Fruit fly (Drosophila melanogaster): ENCODE results near the gene tal-2A.

The tal-2A gene

dm6 chr3R:13793979-13794665 is 18.8 kb upstream of the tal-2A start (continued):
- TF ChIP-seq NfI (GFP tag; optimal IDR thresholded peaks at IDR 0.05), result peak; percentile 31
- TF ChIP-seq CG5180 (GFP tag; optimal IDR thresholded peaks at IDR 0.05), result peak; percentile 92
- TF ChIP-seq lilli (GFP tag; optimal IDR thresholded peaks at IDR 0.05), result peak; percentile 29
- TF ChIP-seq toy (GFP tag; IDR thresholded peaks at IDR 0.05), result no peak
- peak; percentile 81 for TF ChIP-seq az2 (GFP tag; optimal IDR thresholded peaks at IDR 0.05)
- TF ChIP-seq Adf1 (GFP tag; IDR thresholded peaks at IDR 0.05), result no peak
- peak; percentile 43 for TF ChIP-seq CG18619 (GFP tag; optimal IDR thresholded peaks at IDR 0.05)
- no peak for TF ChIP-seq Dll (GFP tag; IDR thresholded peaks at IDR 0.05; ENCODE audit: partially characterized antibody)
- TF ChIP-seq Dfd (GFP tag; optimal IDR thresholded peaks at IDR 0.05), result no peak
- TF ChIP-seq Poxn (GFP tag; IDR thresholded peaks at IDR 0.05), result no peak
- no peak for TF ChIP-seq CG7928 (GFP tag; optimal IDR thresholded peaks at IDR 0.05)
- TF ChIP-seq Drgx (GFP tag; IDR thresholded peaks at IDR 0.05), result 0 out of 2 replicates have a peak, but pooled peaks have one; percentile 5
- peak; percentile 77 for TF ChIP-seq CG6689 (GFP tag; IDR thresholded peaks at IDR 0.05)
- no peak for TF ChIP-seq pfk (GFP tag; optimal IDR thresholded peaks at IDR 0.05)
- no peak for TF ChIP-seq tx (GFP tag; optimal IDR thresholded peaks at IDR 0.05)
- peak; percentile 46 for TF ChIP-seq nau (GFP tag; optimal IDR thresholded peaks at IDR 0.05)
- TF ChIP-seq Ssrp (tag; optimal IDR thresholded peaks at IDR 0.05), result peak; percentile 79
- peak; percentile 25 for TF ChIP-seq HHEX (GFP tag; optimal IDR thresholded peaks at IDR 0.05)
- no peak for TF ChIP-seq CG7745 (tag; optimal IDR thresholded peaks at IDR 0.05)
- no peak for TF ChIP-seq pan (optimal IDR thresholded peaks at IDR 0.05)
- peak in 1 of 2 experiments; percentile 50 for TF ChIP-seq pan (GFP tag; optimal IDR thresholded peaks at IDR 0.05 in 1 of 2, IDR thresholded peaks at IDR 0.05 in 1 of 2)
- TF ChIP-seq CG43689 (GFP tag; IDR thresholded peaks at IDR 0.05), result no peak
- TF ChIP-seq CG12942 (GFP tag; optimal IDR thresholded peaks at IDR 0.05), result peak; percentile 40
- peak; percentile 28 for TF ChIP-seq Hmr (GFP tag; optimal IDR thresholded peaks at IDR 0.05)
- TF ChIP-seq HLH3B (GFP tag; IDR thresholded peaks at IDR 0.05), result peak; percentile 64
- TF ChIP-seq Rfx (GFP tag; IDR thresholded peaks at IDR 0.05), result no peak
- TF ChIP-seq CG12391 (tag; optimal IDR thresholded peaks at IDR 0.05), result peak; percentile 79
- TF ChIP-seq Spps (tag; optimal IDR thresholded peaks at IDR 0.05), result peak; percentile 74
- TF ChIP-seq Meics (GFP tag; optimal IDR thresholded peaks at IDR 0.05), result peak; percentile 25
- peak; percentile 32 for TF ChIP-seq org-1 (GFP tag; optimal IDR thresholded peaks at IDR 0.05)
- TF ChIP-seq CG4360 (GFP tag; IDR thresholded peaks at IDR 0.05), result 0 out of 2 replicates have a peak, but pooled peaks have one; percentile 34
- no peak for TF ChIP-seq CG8089 (GFP tag; optimal IDR thresholded peaks at IDR 0.05)
- no peak for TF ChIP-seq CG6272 (GFP tag; IDR thresholded peaks at IDR 0.05)
- peak; percentile 66 for TF ChIP-seq trem (tag; optimal IDR thresholded peaks at IDR 0.05)
- TF ChIP-seq cas (GFP tag; IDR thresholded peaks at IDR 0.05), result no peak
- TF ChIP-seq jigr1 (GFP tag; IDR thresholded peaks at IDR 0.05), result no peak
- TF ChIP-seq fd96Cb (tag; optimal IDR thresholded peaks at IDR 0.05), result peak; percentile 77
- no peak for TF ChIP-seq zf30C (GFP tag; optimal IDR thresholded peaks at IDR 0.05)
- peak; percentile 55 for TF ChIP-seq H2.0 (GFP tag; IDR thresholded peaks at IDR 0.05)
- no peak for TF ChIP-seq sd (tag; optimal IDR thresholded peaks at IDR 0.05)
- TF ChIP-seq psq (GFP tag; optimal IDR thresholded peaks at IDR 0.05), result peak; percentile 19
- TF ChIP-seq Pdp1 (GFP tag; optimal IDR thresholded peaks at IDR 0.05), result peak in 1 of 2 experiments; percentile 24
- no peak for TF ChIP-seq Elba2 (GFP tag; optimal IDR thresholded peaks at IDR 0.05)
- TF ChIP-seq CG10654 (GFP tag; optimal IDR thresholded peaks at IDR 0.05), result peak; percentile 38
- no peak for TF ChIP-seq Kr (GFP tag; optimal IDR thresholded peaks at IDR 0.05)
- 0 out of 2 replicates have a peak, but pooled peaks have one; percentile 18 for TF ChIP-seq danr (GFP tag; IDR thresholded peaks at IDR 0.05)
- TF ChIP-seq CG8281 (tag; optimal IDR thresholded peaks at IDR 0.05), result peak; percentile 14
- peak; percentile 78 for TF ChIP-seq D19A (tag; optimal IDR thresholded peaks at IDR 0.05)
- peak; percentile 33 for TF ChIP-seq CG9817 (tag; optimal IDR thresholded peaks at IDR 0.05)
- TF ChIP-seq dysf (GFP tag; IDR thresholded peaks at IDR 0.05), result peak; percentile 62

Measured in whole organism, embryonic.